Fruit fly (Drosophila melanogaster) whole organism: ENCODE results near the gene Dab.

Source experiments
- CG8478 ChIP-seq: fragments of >200 bp; optimal IDR thresholded peaks from 2 replicates; lab custom pipeline; 2018; ENCODE audit warnings: inconsistent platforms
- Dll ChIP-seq: fragments of >200 bp; optimal IDR thresholded peaks from 2 replicates; lab custom pipeline; 2017
- pan ChIP-seq: fragments of >200 bp; optimal IDR thresholded peaks from 2 replicates; lab custom pipeline; 2017
- psq ChIP-seq: fragments of >200 bp; optimal IDR thresholded peaks from 2 replicates; lab custom pipeline; 2017
- usp ChIP-seq: fragments of >200 bp; optimal IDR thresholded peaks from 2 replicates; lab custom pipeline; 2017; ENCODE audit warnings: missing biosample characterization, missing genetic modification characterization, mixed read lengths

dm6 chr3L:16768001-16768652 is 56.2 kb downstream of the Dab start:
- TF ChIP-seq usp (GFP tag; lab: Kevin White, UChicago) (no peak), pan (lab: Kevin White, UChicago) (no peak), CG8478 (lab: Kevin White, UChicago) (no peak), psq (lab: Kevin White, UChicago) (no peak), Dll (lab: Kevin White, UChicago) (no peak)
